Fruit fly (Drosophila melanogaster): ENCODE measurements around the gene Sems.

Gene Sems

DNA sequence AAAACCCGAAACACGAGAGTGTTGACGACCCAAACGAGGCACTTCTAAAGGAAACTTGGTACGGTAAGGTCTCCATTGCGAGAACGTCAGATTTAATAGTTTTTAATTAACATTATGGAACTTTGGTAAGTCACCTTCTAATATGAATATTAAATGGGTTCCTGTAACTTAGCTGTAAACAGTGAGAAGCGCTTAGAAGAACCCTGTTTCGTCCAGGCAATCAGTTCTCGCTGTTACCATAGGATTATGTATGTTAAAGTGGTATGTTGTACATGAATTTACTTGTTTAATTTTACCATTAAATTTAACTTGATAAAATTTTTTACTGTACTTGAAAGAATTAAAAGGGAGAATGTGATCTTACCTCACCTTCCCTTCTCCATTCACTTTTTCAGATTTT, 34.7 kb downstream of the Sems start:
- no peak for TF ChIP-seq brk (GFP tag; optimal IDR thresholded peaks at IDR 0.05)
- TF ChIP-seq lola (GFP tag; optimal IDR thresholded peaks at IDR 0.05): no peak
- TF ChIP-seq dsf (GFP tag; optimal IDR thresholded peaks at IDR 0.05; ENCODE audit: borderline replicate concordance): no peak
- no peak for TF ChIP-seq psq (GFP tag; optimal IDR thresholded peaks at IDR 0.05)
- TF ChIP-seq rgr (GFP tag; optimal IDR thresholded peaks at IDR 0.05): no peak
- TF ChIP-seq N (GFP tag; optimal IDR thresholded peaks at IDR 0.05): no peak
- no peak for TF ChIP-seq Hnf4 (GFP tag; optimal IDR thresholded peaks at IDR 0.05)
- TF ChIP-seq h (GFP tag; optimal IDR thresholded peaks at IDR 0.05): no peak
- no peak for TF ChIP-seq usp (GFP tag; optimal IDR thresholded peaks at IDR 0.05)
- no peak for TF ChIP-seq CrebA (GFP tag; optimal IDR thresholded peaks at IDR 0.05; ENCODE audit: borderline replicate concordance)
- no peak for TF ChIP-seq Mio (GFP tag; optimal IDR thresholded peaks at IDR 0.05)
- no peak for TF ChIP-seq Sp1 (GFP tag; optimal IDR thresholded peaks at IDR 0.05)
- TF ChIP-seq Dfd (GFP tag; optimal IDR thresholded peaks at IDR 0.05): no peak
- no peak for TF ChIP-seq sage (GFP tag; optimal IDR thresholded peaks at IDR 0.05)
- TF ChIP-seq jim (GFP tag; optimal IDR thresholded peaks at IDR 0.05): no peak
- no peak for TF ChIP-seq Jra (GFP tag; optimal IDR thresholded peaks at IDR 0.05)

DNA sequence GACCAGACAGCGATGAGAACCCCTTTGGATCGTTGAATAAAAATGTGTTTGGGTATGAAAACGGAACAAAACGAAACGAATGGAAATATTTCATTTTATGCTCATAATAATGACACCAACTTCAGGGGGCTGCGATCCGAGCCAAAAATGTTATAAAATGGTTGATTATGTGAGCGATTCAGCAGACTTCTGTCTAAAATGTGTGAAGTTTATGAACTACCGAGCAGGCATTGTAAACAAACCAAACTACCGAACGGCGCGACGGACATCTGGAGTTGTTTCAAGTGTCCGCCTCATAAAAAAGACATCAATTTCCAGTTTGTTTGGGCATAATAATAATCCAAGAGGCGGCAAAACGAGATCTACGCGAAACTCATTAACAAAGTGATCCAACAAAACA, 36.1 kb downstream of the Sems start:
- TF ChIP-seq br (GFP tag; optimal IDR thresholded peaks at IDR 0.05) (no peak), Dif (GFP tag; optimal IDR thresholded peaks at IDR 0.05; ENCODE audit: partially characterized antibody) (no peak), GATAd (GFP tag; optimal IDR thresholded peaks at IDR 0.05) (no peak), Hr83 (GFP tag; optimal IDR thresholded peaks at IDR 0.05; ENCODE audit: poor library complexity, severe bottlenecking) (no peak), Hr78 (GFP tag; optimal IDR thresholded peaks at IDR 0.05) (no peak)

DNA sequence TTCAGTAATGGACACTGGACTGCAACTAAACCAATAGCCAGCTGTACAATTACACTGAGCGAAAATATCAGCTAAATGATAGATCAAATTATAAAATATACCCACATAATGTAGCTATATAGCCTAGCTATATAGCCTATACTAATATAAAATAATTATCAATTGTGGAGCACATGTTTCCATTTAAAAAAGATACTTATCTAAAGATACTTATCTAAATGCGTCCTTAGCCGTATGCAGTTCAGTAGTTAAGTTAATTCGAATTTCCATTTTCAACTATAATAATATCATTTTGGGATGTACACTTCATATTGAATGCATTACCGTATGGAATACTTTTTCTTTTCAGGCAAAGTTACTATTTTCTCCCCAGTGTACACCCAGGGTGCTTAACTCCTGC, 37.6 kb downstream of the Sems start:
- no peak for TF ChIP-seq Abd-B (GFP tag; optimal IDR thresholded peaks at IDR 0.05)

DNA sequence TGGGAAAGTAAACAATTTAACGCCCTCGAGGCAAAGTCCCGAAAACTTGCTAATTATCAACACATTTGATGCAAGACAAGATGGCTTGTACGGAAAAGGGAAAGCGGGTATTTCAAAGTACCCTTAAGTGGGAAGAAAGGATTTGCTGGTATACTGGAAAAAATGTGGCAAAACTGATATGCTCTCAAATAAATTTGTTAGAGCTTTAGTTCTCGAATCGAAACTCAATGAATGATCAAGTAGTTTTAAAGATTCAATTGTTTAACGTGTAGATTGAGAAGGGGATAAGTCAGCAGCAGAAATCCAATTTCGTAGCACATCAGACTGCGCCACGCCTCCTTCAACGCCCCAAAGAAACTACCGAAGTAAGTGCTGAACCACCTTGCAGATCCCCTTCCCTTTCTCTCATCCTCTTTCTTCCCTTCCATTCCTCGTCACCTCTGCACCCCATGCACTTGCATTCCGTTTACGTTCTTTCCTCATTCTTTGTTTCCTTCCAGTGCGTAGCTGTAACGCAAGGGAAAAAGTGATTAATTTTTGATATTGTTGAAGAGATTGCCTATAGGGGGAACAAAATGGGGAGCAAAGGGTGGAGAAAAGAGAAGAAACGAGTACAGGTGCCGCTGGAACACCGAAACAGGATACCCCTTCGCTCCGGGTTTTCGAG, 39.4 kb downstream of the Sems start:
- TF ChIP-seq ey (GFP tag; optimal IDR thresholded peaks at IDR 0.05) (peak; percentile 26), psq (GFP tag; optimal IDR thresholded peaks at IDR 0.05) (peak; percentile 90), dl (GFP tag; optimal IDR thresholded peaks at IDR 0.05; ENCODE audit: insufficient read depth in 1 of 2, partially characterized antibody in 2 of 2) (no peak), woc (GFP tag; optimal IDR thresholded peaks at IDR 0.05) (peak; percentile 52), HLH106 (tag; optimal IDR thresholded peaks at IDR 0.05) (peak; percentile 30), foxo (GFP tag; optimal IDR thresholded peaks at IDR 0.05) (peak in 1 of 2 experiments; percentile 37), rgr (GFP tag; optimal IDR thresholded peaks at IDR 0.05) (peak; percentile 23), h (GFP tag; optimal IDR thresholded peaks at IDR 0.05) (peak; percentile 44), tai (GFP tag; optimal IDR thresholded peaks at IDR 0.05) (no peak), fru (GFP tag; optimal IDR thresholded peaks at IDR 0.05) (peak; percentile 59), Sp1 (GFP tag; optimal IDR thresholded peaks at IDR 0.05) (peak; percentile 23), CrebA (GFP tag; optimal IDR thresholded peaks at IDR 0.05; ENCODE audit: borderline replicate concordance) (no peak), Dif (GFP tag; optimal IDR thresholded peaks at IDR 0.05; ENCODE audit: partially characterized antibody) (no peak)

DNA sequence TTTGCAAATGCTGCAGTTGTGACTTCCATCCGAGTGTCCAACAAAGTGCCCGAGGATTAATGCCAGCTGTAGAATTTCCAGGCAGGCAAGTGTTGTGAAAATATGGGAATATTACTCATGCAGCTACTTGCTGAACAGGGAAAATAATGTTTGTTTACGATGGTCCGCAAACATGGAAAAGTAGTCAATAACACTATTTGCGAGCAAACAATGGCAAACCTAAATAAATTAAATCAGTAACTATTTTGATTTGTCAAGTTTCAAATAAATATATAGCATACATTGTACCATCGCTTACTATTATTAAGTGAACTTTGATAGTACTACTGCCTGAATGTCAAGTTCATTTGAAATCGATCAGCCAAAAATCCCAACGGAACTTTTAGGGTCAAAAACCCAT, 41.4 kb downstream of the Sems start:
- TF ChIP-seq tai (GFP tag; optimal IDR thresholded peaks at IDR 0.05): no peak
- no peak for TF ChIP-seq Dif (GFP tag; optimal IDR thresholded peaks at IDR 0.05; ENCODE audit: partially characterized antibody)
- TF ChIP-seq Abd-B (GFP tag; optimal IDR thresholded peaks at IDR 0.05): no peak
- TF ChIP-seq CG32264 (GFP tag; optimal IDR thresholded peaks at IDR 0.05): no peak

DNA sequence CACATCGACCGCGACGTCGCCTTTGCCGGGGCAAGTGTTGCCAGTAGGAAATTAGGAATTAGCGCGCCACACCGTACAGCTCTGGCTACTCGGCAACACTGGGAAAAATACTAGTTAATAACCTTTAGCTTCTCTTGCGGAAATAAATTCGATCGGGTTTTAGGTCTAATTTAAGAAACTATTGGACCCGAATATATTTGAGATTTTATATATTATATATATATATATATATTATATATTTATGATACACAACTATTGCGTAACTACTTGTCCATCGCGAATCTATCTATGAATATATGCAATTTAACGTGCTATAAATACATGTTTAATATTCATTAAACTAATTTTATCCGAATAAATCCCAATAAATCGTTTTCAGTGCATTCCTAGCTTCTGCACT, 42.2 kb downstream of the Sems start:
- no peak for TF ChIP-seq Mio (GFP tag; optimal IDR thresholded peaks at IDR 0.05)
- TF ChIP-seq Dfd (GFP tag; optimal IDR thresholded peaks at IDR 0.05): no peak
- TF ChIP-seq pan (optimal IDR thresholded peaks at IDR 0.05): no peak
- no peak for TF ChIP-seq foxo (GFP tag; optimal IDR thresholded peaks at IDR 0.05)
- TF ChIP-seq Jra (GFP tag; optimal IDR thresholded peaks at IDR 0.05): no peak
- no peak for TF ChIP-seq ey (GFP tag; optimal IDR thresholded peaks at IDR 0.05)
- TF ChIP-seq Abd-B (GFP tag; optimal IDR thresholded peaks at IDR 0.05): no peak
- no peak for TF ChIP-seq Vsx2 (GFP tag; optimal IDR thresholded peaks at IDR 0.05; ENCODE audit: partially characterized antibody)
- no peak for TF ChIP-seq brk (GFP tag; optimal IDR thresholded peaks at IDR 0.05)
